Worm (Caenorhabditis elegans): Measurements from ENCODE around the gene C02F5.12.

DNA sequence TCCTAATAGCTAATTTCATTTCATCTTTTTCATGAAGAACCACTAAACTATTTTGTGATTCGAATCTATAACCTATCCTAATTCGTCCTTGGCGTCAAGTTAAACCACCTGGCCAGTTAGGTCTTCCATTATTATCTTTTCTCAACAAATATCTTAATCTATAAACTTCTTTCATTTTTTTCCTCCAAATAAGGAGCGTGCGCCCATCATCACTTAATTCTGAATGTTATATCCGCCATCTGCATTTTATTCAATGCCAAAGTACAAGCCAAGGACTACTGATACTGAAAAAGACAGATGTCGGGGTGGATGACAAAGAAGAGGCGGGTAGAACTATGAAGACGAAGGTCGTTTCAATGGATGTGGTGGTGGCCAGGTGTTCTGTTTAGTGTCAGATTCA lies 13.9 kb downstream of the C02F5.12 start:
- TF ChIP-seq nhr-42 (GFP tag; IDR thresholded peaks at IDR 0.05), result 0 out of 2 replicates have a peak, but pooled peaks have one; percentile 50
- no peak for TF ChIP-seq aha-1 (tag)
- TF ChIP-seq snpc-1.2 (GFP tag; IDR thresholded peaks at IDR 0.05), result no peak
- TF ChIP-seq lir-3 (tag; optimal IDR thresholded peaks at IDR 0.05), result no peak

Measured in whole organism, L4 larva.